Fruit fly (Drosophila melanogaster) whole organism, embryonic: ENCODE results near the gene CG3999.

Source experiments
- Bgb ChIP-seq: fragments of 200-800 bp; sonication (Bioruptor generic); IDR thresholded peaks from 2 replicates; pipeline ENCODE4 v1.3.6; 2022; ENCODE audit warnings: missing biosample characterization, missing genetic modification characterization; ENCODE audit not compliant: partially characterized antibody
- Blimp-1 ChIP-seq: fragments of 200-800 bp; sonication (Bioruptor generic); optimal IDR thresholded peaks from 3 replicates; lab custom pipeline; 2018; ENCODE audit warnings: missing biosample characterization, missing genetic modification characterization, mild to moderate bottlenecking, moderate library complexity, missing genetic modification reagents
- Bteb2 ChIP-seq: fragments of 200-800 bp; sonication (Bioruptor generic); optimal IDR thresholded peaks from 2 replicates; lab custom pipeline; 2016; ENCODE audit warnings: missing biosample characterization, missing genetic modification characterization
- CG11093 ChIP-seq: fragments of 200-800 bp; sonication (Bioruptor generic); IDR thresholded peaks from 3 replicates; pipeline ENCODE4 v1.3.6; 2022; ENCODE audit warnings: missing biosample characterization, missing genetic modification characterization
- CG12659 ChIP-seq: fragments of 200-800 bp; sonication (Bioruptor generic); optimal IDR thresholded peaks from 3 replicates; lab custom pipeline; 2017; ENCODE audit warnings: mild to moderate bottlenecking, missing biosample characterization, missing genetic modification reagents, missing genetic modification characterization
- CG12942 ChIP-seq: fragments of 200-800 bp; sonication (Bioruptor generic); optimal IDR thresholded peaks from 3 replicates; lab custom pipeline; 2016; ENCODE audit warnings: missing biosample characterization, missing genetic modification characterization
- CG15514 ChIP-seq: fragments of 200-800 bp; sonication (Bioruptor generic); optimal IDR thresholded peaks from 3 replicates; lab custom pipeline; 2017; ENCODE audit warnings: missing biosample characterization, missing genetic modification characterization, mild to moderate bottlenecking, moderate library complexity, missing genetic modification reagents
- CG18011 ChIP-seq: fragments of 200-800 bp; sonication (Bioruptor generic); optimal IDR thresholded peaks from 2 replicates; lab custom pipeline; 2017; ENCODE audit warnings: missing biosample characterization, missing genetic modification characterization, mild to moderate bottlenecking, moderate library complexity, missing genotype
- CG18619 ChIP-seq: fragments of 200-800 bp; sonication (Bioruptor generic); optimal IDR thresholded peaks from 3 replicates; lab custom pipeline; 2017; ENCODE audit warnings: missing biosample characterization, mild to moderate bottlenecking, missing genetic modification characterization
- CG2678 ChIP-seq: fragments of 200-800 bp; sonication (Bioruptor generic); optimal IDR thresholded peaks from 3 replicates; lab custom pipeline; 2019; ENCODE audit warnings: missing biosample characterization, mild to moderate bottlenecking, missing genetic modification characterization, moderate library complexity
- CG6254 ChIP-seq: fragments of 200-800 bp; sonication (Bioruptor generic); optimal IDR thresholded peaks from 3 replicates; lab custom pipeline; 2017; ENCODE audit warnings: mild to moderate bottlenecking, missing biosample characterization, missing genetic modification reagents, missing genetic modification characterization
- CG6791 ChIP-seq: fragments of 200-800 bp; sonication (Bioruptor generic); IDR thresholded peaks from 3 replicates; pipeline ENCODE4 v1.3.6; 2022; ENCODE audit warnings: missing biosample characterization, missing genetic modification characterization; ENCODE audit not compliant: partially characterized antibody
- CG6854 ChIP-seq: fragments of 200-800 bp; sonication (Bioruptor generic); optimal IDR thresholded peaks from 3 replicates; lab custom pipeline; 2017; ENCODE audit warnings: missing biosample characterization, mild to moderate bottlenecking, missing genetic modification characterization
- CG7745 ChIP-seq: fragments of 200-800 bp; sonication (Bioruptor generic); optimal IDR thresholded peaks from 2 replicates; lab custom pipeline; 2018; ENCODE audit warnings: missing biosample characterization, mild to moderate bottlenecking, missing genetic modification characterization, moderate library complexity
- CG8290 ChIP-seq, 3 experiments: fragments of 200-800 bp; sonication (Bioruptor generic); optimal IDR thresholded peaks; 2 replicates each; lab custom pipeline; 2016 to 2019; ENCODE audit warnings: missing biosample characterization in 3 of 3, missing genetic modification characterization in 3 of 3, mild to moderate bottlenecking in 2 of 3, moderate library complexity in 1 of 3
- CoRest ChIP-seq: fragments of 200-800 bp; sonication (Bioruptor generic); optimal IDR thresholded peaks from 3 replicates; lab custom pipeline; 2018; ENCODE audit warnings: missing biosample characterization, mild to moderate bottlenecking, missing genetic modification characterization, moderate library complexity
- Dip3 ChIP-seq: fragments of 200-800 bp; sonication (Bioruptor generic); optimal IDR thresholded peaks from 3 replicates; lab custom pipeline; 2016; ENCODE audit warnings: missing biosample characterization, missing genetic modification characterization
- Fer3 ChIP-seq: fragments of 200-800 bp; sonication (Bioruptor generic); optimal IDR thresholded peaks from 2 replicates; lab custom pipeline; 2018; ENCODE audit warnings: missing biosample characterization, mild to moderate bottlenecking, missing genetic modification characterization, moderate library complexity
- Lpt ChIP-seq: fragments of >200 bp; optimal IDR thresholded peaks from 2 replicates; lab custom pipeline; 2018; ENCODE audit warnings: missing biosample characterization, missing genetic modification characterization
- MESR4 ChIP-seq: fragments of 200-800 bp; sonication (Bioruptor generic); optimal IDR thresholded peaks from 2 replicates; lab custom pipeline; 2018; ENCODE audit warnings: missing biosample characterization, mild to moderate bottlenecking, missing genetic modification characterization, moderate library complexity
- Optix ChIP-seq: fragments of 200-800 bp; sonication (Bioruptor generic); IDR thresholded peaks from 3 replicates; pipeline ENCODE4 v1.3.6; 2022; ENCODE audit warnings: missing biosample characterization, missing genetic modification characterization
- Pdp1 ChIP-seq, 2 experiments: fragments of 200-800 bp; sonication (Bioruptor generic); optimal IDR thresholded peaks; 3 replicates each; lab custom pipeline; 2016; ENCODE audit warnings: missing biosample characterization in 2 of 2, missing genetic modification characterization in 2 of 2, mild to moderate bottlenecking in 1 of 2, moderate library complexity in 1 of 2
- Rx ChIP-seq: fragments of 200-800 bp; sonication (Bioruptor generic); IDR thresholded peaks from 2 replicates; pipeline ENCODE4 v1.3.6; 2022; ENCODE audit warnings: missing biosample characterization, missing genetic modification characterization
- Sox102F ChIP-seq: fragments of 200-800 bp; sonication (Bioruptor generic); optimal IDR thresholded peaks from 2 replicates; lab custom pipeline; 2018; ENCODE audit warnings: missing biosample characterization, mild to moderate bottlenecking, missing genetic modification characterization, moderate library complexity
- Ssrp ChIP-seq: fragments of 200-800 bp; sonication (Bioruptor generic); optimal IDR thresholded peaks from 2 replicates; lab custom pipeline; 2018; ENCODE audit warnings: missing biosample characterization, mild to moderate bottlenecking, missing genetic modification characterization, moderate library complexity
- Xrp1 ChIP-seq: fragments of 200-800 bp; sonication (Bioruptor generic); IDR thresholded peaks from 2 replicates; pipeline ENCODE4 v1.3.6; 2022; ENCODE audit warnings: missing biosample characterization, missing genetic modification characterization
- al ChIP-seq: fragments of 200-800 bp; sonication (Bioruptor generic); IDR thresholded peaks from 2 replicates; pipeline ENCODE4 v1.3.6; 2022; ENCODE audit warnings: missing biosample characterization, missing genetic modification characterization
- ase ChIP-seq: fragments of 200-800 bp; sonication (Bioruptor generic); IDR thresholded peaks from 3 replicates; pipeline ENCODE4 v1.3.6; 2022; ENCODE audit warnings: missing biosample characterization, missing genetic modification characterization
- dmrt99B ChIP-seq: fragments of 200-800 bp; sonication (Bioruptor generic); optimal IDR thresholded peaks from 2 replicates; lab custom pipeline; 2018; ENCODE audit warnings: missing biosample characterization, mild to moderate bottlenecking, missing genetic modification characterization, moderate library complexity
- fd102C ChIP-seq: fragments of 200-800 bp; sonication (Bioruptor generic); optimal IDR thresholded peaks from 2 replicates; lab custom pipeline; 2018; ENCODE audit warnings: missing biosample characterization, mild to moderate bottlenecking, missing genetic modification characterization, moderate library complexity
- fd96Cb ChIP-seq: fragments of 200-800 bp; sonication (Bioruptor generic); optimal IDR thresholded peaks from 2 replicates; lab custom pipeline; 2018; ENCODE audit warnings: missing biosample characterization, mild to moderate bottlenecking, missing genetic modification characterization, moderate library complexity
- gem ChIP-seq: fragments of 200-800 bp; sonication (Bioruptor generic); optimal IDR thresholded peaks from 2 replicates; lab custom pipeline; 2019; ENCODE audit warnings: missing biosample characterization, mild to moderate bottlenecking, missing genetic modification characterization, moderate library complexity
- gfzf ChIP-seq: fragments of 200-800 bp; sonication (Bioruptor generic); optimal IDR thresholded peaks from 2 replicates; lab custom pipeline; 2016; ENCODE audit warnings: missing biosample characterization, mild to moderate bottlenecking, missing genetic modification characterization, moderate library complexity
- grau ChIP-seq: fragments of 200-800 bp; optimal IDR thresholded peaks from 3 replicates; lab custom pipeline; 2019; ENCODE audit warnings: missing biosample characterization, mild to moderate bottlenecking, missing genetic modification characterization, moderate library complexity
- gt ChIP-seq: fragments of 200-800 bp; sonication (Bioruptor generic); IDR thresholded peaks from 2 replicates; pipeline ENCODE4 v1.3.6; 2022; ENCODE audit warnings: missing biosample characterization, missing genetic modification characterization
- jigr1 ChIP-seq: fragments of 200-800 bp; sonication (Bioruptor generic); IDR thresholded peaks from 3 replicates; pipeline ENCODE4 v1.3.6; 2022; ENCODE audit warnings: missing biosample characterization, missing genetic modification characterization
- knrl ChIP-seq: fragments of 200-800 bp; sonication (Bioruptor generic); IDR thresholded peaks from 3 replicates; pipeline ENCODE4 v1.3.6; 2022; ENCODE audit warnings: missing biosample characterization, missing genetic modification characterization; ENCODE audit not compliant: partially characterized antibody
- pfk ChIP-seq: fragments of 200-800 bp; sonication (Bioruptor generic); optimal IDR thresholded peaks from 2 replicates; lab custom pipeline; 2018; ENCODE audit warnings: missing biosample characterization, mild to moderate bottlenecking, missing genetic modification characterization, moderate library complexity
- sd ChIP-seq: fragments of 200-800 bp; sonication (Bioruptor generic); optimal IDR thresholded peaks from 3 replicates; lab custom pipeline; 2018; ENCODE audit warnings: missing biosample characterization, mild to moderate bottlenecking, missing genetic modification characterization, moderate library complexity
- sens ChIP-seq: fragments of 200-800 bp; sonication (Bioruptor generic); peaks from one replicate; lab custom pipeline; 2016; ENCODE audit warnings: missing biosample characterization, missing genetic modification characterization
- sr ChIP-seq: fragments of 200-800 bp; sonication (Bioruptor generic); IDR thresholded peaks from 3 replicates; pipeline ENCODE4 v1.3.6; 2022; ENCODE audit warnings: missing biosample characterization, missing genetic modification characterization
- stwl ChIP-seq: fragments of 200-800 bp; sonication (Bioruptor generic); optimal IDR thresholded peaks from 3 replicates; lab custom pipeline; 2018; ENCODE audit warnings: missing biosample characterization, mild to moderate bottlenecking, missing genetic modification characterization, moderate library complexity
- tap ChIP-seq: fragments of 200-800 bp; optimal IDR thresholded peaks from 3 replicates; lab custom pipeline; 2019; ENCODE audit warnings: missing biosample characterization, mild to moderate bottlenecking, missing genetic modification characterization, moderate library complexity
- trh ChIP-seq: fragments of 200-800 bp; sonication (Bioruptor generic); optimal IDR thresholded peaks from 2 replicates; lab custom pipeline; 2016; ENCODE audit warnings: missing biosample characterization, missing genetic modification characterization
- unc-4 ChIP-seq: fragments of 200-800 bp; sonication (Bioruptor generic); IDR thresholded peaks from 2 replicates; pipeline ENCODE4 v1.3.6; 2022; ENCODE audit warnings: missing biosample characterization, missing genetic modification characterization; ENCODE audit not compliant: partially characterized antibody
- unpg ChIP-seq: fragments of 200-800 bp; sonication (Bioruptor generic); optimal IDR thresholded peaks from 3 replicates; lab custom pipeline; 2018; ENCODE audit warnings: missing biosample characterization, mild to moderate bottlenecking, missing genetic modification characterization, moderate library complexity

The CG3999 gene

dm6 chr3R:10268865-10269442, 17.6 kb downstream of the CG3999 start (continued):
- TF ChIP-seq pfk (GFP tag; lab: Kevin White, UChicago) (no peak), fd102C (GFP tag; lab: Kevin White, UChicago) (no peak), stwl (tag; lab: Kevin White, UChicago) (no peak), fd96Cb (tag; lab: Kevin White, UChicago) (peak; percentile 68), trh (no peak), dmrt99B (peak; percentile 80), CG15514 (GFP tag; lab: Kevin White, UChicago) (peak; percentile 41), sd (tag; lab: Kevin White, UChicago) (peak; percentile 88), Fer3 (peak; percentile 74), Blimp-1 (GFP tag; lab: Kevin White, UChicago) (peak; percentile 62), CG6254 (peak; percentile 54), CG18011 (no peak), Lpt (GFP tag; lab: Kevin White, UChicago) (no peak)
- TF ChIP-seq, all 482 proteins: peak for 279

- TF ChIP-seq knrl (GFP tag; lab: Robert Waterston, UW) (no peak), Pdp1 (GFP tag; optimal IDR thresholded peaks at IDR 0.05; lab: Kevin White, UChicago) (peak in 1 of 2 experiments; percentile 94)
Observed at dm6 chr3R:10269921-10270431, 18.7 kb downstream of the CG3999 start.

DNA sequence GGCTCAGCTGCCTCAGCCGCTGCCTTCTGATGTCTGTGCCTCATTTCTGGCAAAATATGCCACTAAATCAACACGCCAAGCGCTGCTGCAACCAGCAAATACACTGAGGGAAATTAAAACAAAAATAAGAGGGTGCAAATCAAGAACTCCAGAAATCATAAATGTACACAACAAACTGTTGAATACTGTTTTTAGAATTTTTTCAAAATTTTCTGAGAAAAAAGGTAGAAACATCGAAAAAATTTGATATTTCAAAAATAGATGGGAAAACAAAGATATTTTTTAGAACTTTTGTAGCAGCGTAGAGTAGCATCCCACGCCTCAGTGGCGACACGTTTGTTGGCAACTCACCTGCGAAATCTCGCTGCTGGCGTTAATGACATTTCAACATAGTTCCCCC, 21.4 kb downstream of the CG3999 start:
- TF ChIP-seq grau (tag; lab: Kevin White, UChicago) (peak; percentile 25), gem (tag; lab: Kevin White, UChicago) (peak; percentile 59), jigr1 (GFP tag; lab: Robert Waterston, UW) (no peak), CG6854 (no peak), CG18619 (no peak), gt (GFP tag; lab: Robert Waterston, UW) (no peak), Bteb2 (GFP tag; lab: Kevin White, UChicago) (no peak), CG12659 (GFP tag; lab: Kevin White, UChicago) (no peak), CoRest (tag; lab: Kevin White, UChicago) (peak; percentile 21), al (GFP tag; lab: Robert Waterston, UW) (no peak), Sox102F (peak; percentile 58), gfzf (no peak), Optix (GFP tag; lab: Robert Waterston, UW) (no peak), sr (GFP tag; lab: Robert Waterston, UW) (peak; percentile 80; the same call in 1 of the 3 replicates), tap (tag; lab: Kevin White, UChicago) (no peak), CG6791 (GFP tag; lab: Robert Waterston, UW) (no peak), unpg (GFP tag; lab: Kevin White, UChicago) (peak; percentile 32), CG12942 (GFP tag; lab: Kevin White, UChicago) (no peak), Rx (GFP tag; lab: Robert Waterston, UW) (no peak), Bgb (no peak), CG7745 (no peak), unc-4 (no peak), ase (GFP tag; lab: Robert Waterston, UW) (0 out of 3 replicates have a peak, but pooled peaks have one; percentile 15), MESR4 (GFP tag; lab: Kevin White, UChicago) (no peak), sens (peak; percentile 84), CG8290 (GFP tag; optimal IDR thresholded peaks at IDR 0.05; lab: Kevin White, UChicago) (no peak), CG8290 (tag; optimal IDR thresholded peaks at IDR 0.05; lab: Kevin White, UChicago) (no peak), Ssrp (tag; lab: Kevin White, UChicago) (peak; percentile 6), Dip3 (GFP tag; lab: Kevin White, UChicago) (no peak), Xrp1 (GFP tag; lab: Robert Waterston, UW) (peak; percentile 37; the same call in 1 of the 2 replicates), CG11093 (GFP tag; lab: Robert Waterston, UW) (no peak), CG2678 (tag; lab: Kevin White, UChicago) (peak; percentile 48)
